Worm (Caenorhabditis elegans): Measurements from ENCODE around the gene wago-5.

DNA sequence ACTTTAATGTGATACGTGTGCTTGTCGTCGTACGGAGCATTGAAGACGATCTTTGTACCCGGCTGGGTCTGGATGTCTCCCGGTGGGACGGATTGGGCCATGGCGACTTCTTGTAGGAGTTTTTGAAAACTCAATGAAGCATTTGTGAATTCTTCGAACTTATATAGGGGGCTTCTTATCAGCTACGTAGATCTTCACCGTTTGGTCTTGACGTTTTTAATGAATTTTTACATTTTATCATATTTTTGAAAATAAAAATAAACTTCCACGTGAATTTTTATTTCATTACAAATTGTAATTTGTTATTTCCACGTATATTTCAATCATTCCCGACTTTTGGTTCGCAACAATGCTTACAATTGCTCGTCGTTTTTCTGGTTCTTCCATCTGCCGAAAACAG is 5.1 kb downstream of the wago-5 start, which contains the start of the genes msp-64 and ZK1248.5:
- TF ChIP-seq ama-1 (optimal IDR thresholded peaks at IDR 0.05) (no peak), tbx-11 (GFP tag; IDR thresholded peaks at IDR 0.05) (no peak), sea-1 (GFP tag; conservative IDR thresholded peaks at IDR 0.05) (no peak), tra-4 (tag; optimal IDR thresholded peaks at IDR 0.05) (no peak), flt-1 (GFP tag; IDR thresholded peaks at IDR 0.05) (no peak), ets-7 (tag; optimal IDR thresholded peaks at IDR 0.05) (no peak), B0310.2 (tag; optimal IDR thresholded peaks at IDR 0.05) (no peak), aly-1 (tag; optimal IDR thresholded peaks at IDR 0.05) (no peak), tbx-37 (GFP tag; conservative IDR thresholded peaks at IDR 0.05) (no peak)

All from whole organism, early embryonic.